Fruit fly (Drosophila melanogaster) S2 (cell line): ENCODE measurements around the gene zfh1.

Experiments
- CG8478 ChIP-seq: fragments of >200 bp; optimal IDR thresholded peaks from 2 replicates; lab custom pipeline; 2018
- CTCF ChIP-seq, 2 experiments: fragments of >200 bp; optimal IDR thresholded peaks; 2 replicates each; lab custom pipeline; 2018

dm6 chr3R:30775933-30776332, 10.2 kb downstream of the zfh1 start:
- TF ChIP-seq CG8478 (no peak), CTCF (optimal IDR thresholded peaks at IDR 0.05; lab: Kevin White, UChicago) (no peak)
